Worm (Caenorhabditis elegans) whole organism, mixed stage, embryonic: Measurements from ENCODE around the gene gtf-2E1.

ENCODE experiments used
- lin-13 ChIP-seq: fragments of 150-350 bp; optimal IDR thresholded peaks from 2 replicates; lab custom pipeline; 2014; ENCODE audit warnings: missing biosample characterization, missing genetic modification characterization
- lsy-2 ChIP-seq: fragments of 150-350 bp; optimal IDR thresholded peaks from 2 replicates; lab custom pipeline; 2014; ENCODE audit warnings: missing biosample characterization, missing genetic modification characterization
- nhr-2 ChIP-seq: fragments of 150-350 bp; optimal IDR thresholded peaks from 2 replicates; lab custom pipeline; 2014; ENCODE audit warnings: missing biosample characterization, missing genetic modification characterization

- TF ChIP-seq lin-13 (tag; lab: Kevin White, UChicago), result peak; percentile 99
- peak; percentile 44 for TF ChIP-seq nhr-2 (tag; lab: Kevin White, UChicago)
- peak; percentile 89 for TF ChIP-seq lsy-2 (tag; lab: Kevin White, UChicago)
Measured at ce11 chrIV:17278363-17278762, 23.3 kb downstream of the gtf-2E1 start.
